Fruit fly (Drosophila melanogaster) whole organism, embryonic: ENCODE data around the gene CG17377.

Experiments
- Antp ChIP-seq: fragments of 200-800 bp; sonication (Bioruptor generic); optimal IDR thresholded peaks from 3 replicates; lab custom pipeline; 2016; ENCODE audit warnings: missing biosample characterization, missing genetic modification characterization
- Bgb ChIP-seq: fragments of 200-800 bp; sonication (Bioruptor generic); IDR thresholded peaks from 2 replicates; pipeline ENCODE4 v1.3.6; 2022; ENCODE audit warnings: missing biosample characterization, missing genetic modification characterization; ENCODE audit not compliant: partially characterized antibody
- CG1024 ChIP-seq: fragments of 200-800 bp; sonication (Bioruptor generic); IDR thresholded peaks from 2 replicates; pipeline ENCODE4 v1.3.6; 2022; ENCODE audit warnings: missing biosample characterization, missing genetic modification characterization
- CG10366 ChIP-seq: fragments of 200-800 bp; sonication (Bioruptor generic); IDR thresholded peaks from 2 replicates; pipeline ENCODE4 v1.3.6; 2022; ENCODE audit warnings: missing biosample characterization, missing genetic modification characterization
- CG10979 ChIP-seq: fragments of 200-800 bp; sonication (Bioruptor generic); optimal IDR thresholded peaks from 2 replicates; lab custom pipeline; 2018; ENCODE audit warnings: missing biosample characterization, mild to moderate bottlenecking, missing genetic modification characterization, moderate library complexity
- CG11504 ChIP-seq: fragments of 200-800 bp; sonication (Bioruptor generic); optimal IDR thresholded peaks from 3 replicates; lab custom pipeline; 2019; ENCODE audit warnings: missing biosample characterization, mild to moderate bottlenecking, missing genetic modification characterization, moderate library complexity
- CG15601 ChIP-seq: fragments of 200-800 bp; sonication (Bioruptor generic); optimal IDR thresholded peaks from 3 replicates; lab custom pipeline; 2019; ENCODE audit warnings: missing biosample characterization, mild to moderate bottlenecking, missing genetic modification characterization, moderate library complexity
- CG1602 ChIP-seq: fragments of 200-800 bp; sonication (Bioruptor generic); optimal IDR thresholded peaks from 3 replicates; lab custom pipeline; 2016; ENCODE audit warnings: missing biosample characterization, missing genetic modification characterization
- CG16813 ChIP-seq: fragments of 200-800 bp; sonication (Bioruptor generic); IDR thresholded peaks from 3 replicates; pipeline ENCODE4 v1.3.6; 2022; ENCODE audit warnings: missing biosample characterization, missing genetic modification characterization; ENCODE audit not compliant: partially characterized antibody
- CG18262 ChIP-seq: fragments of 200-800 bp; optimal IDR thresholded peaks from 3 replicates; lab custom pipeline; 2019; ENCODE audit warnings: missing biosample characterization, mild to moderate bottlenecking, missing genetic modification characterization, moderate library complexity
- CG2129 ChIP-seq: fragments of 200-800 bp; sonication (Bioruptor generic); IDR thresholded peaks from 2 replicates; pipeline ENCODE4 v1.3.6; 2022; ENCODE audit warnings: missing biosample characterization, missing genetic modification characterization; ENCODE audit not compliant: partially characterized antibody
- CG7928 ChIP-seq: fragments of 200-800 bp; sonication (Bioruptor generic); optimal IDR thresholded peaks from 2 replicates; lab custom pipeline; 2017; ENCODE audit warnings: missing biosample characterization, mild to moderate bottlenecking, missing genetic modification characterization
- CG8359 ChIP-seq: fragments of 200-800 bp; sonication (Bioruptor generic); optimal IDR thresholded peaks from 2 replicates; lab custom pipeline; 2017; ENCODE audit warnings: missing biosample characterization, mild to moderate bottlenecking, missing genetic modification characterization, borderline replicate concordance
- CG9932 ChIP-seq: fragments of 200-800 bp; sonication (Bioruptor generic); IDR thresholded peaks from 2 replicates; pipeline ENCODE4 v1.3.6; 2022; ENCODE audit warnings: missing biosample characterization, missing genetic modification characterization
- Dll ChIP-seq: fragments of 200-800 bp; sonication (Bioruptor generic); IDR thresholded peaks from 4 replicates; pipeline ENCODE4 v1.3.6; 2022; ENCODE audit warnings: missing biosample characterization, missing genetic modification characterization; ENCODE audit not compliant: partially characterized antibody
- Doc2 ChIP-seq: fragments of 200-800 bp; sonication (Bioruptor generic); IDR thresholded peaks from 2 replicates; pipeline ENCODE4 v1.3.6; 2022; ENCODE audit warnings: missing biosample characterization, missing genetic modification characterization
- Dref ChIP-seq: fragments of 200-800 bp; sonication (Bioruptor generic); IDR thresholded peaks from 2 replicates; pipeline ENCODE4 v1.3.6; 2022; ENCODE audit warnings: missing biosample characterization, missing genetic modification characterization
- HLH4C ChIP-seq: fragments of 200-800 bp; sonication (Bioruptor generic); IDR thresholded peaks from 3 replicates; pipeline ENCODE4 v1.3.6; 2022; ENCODE audit warnings: missing biosample characterization, missing genetic modification characterization; ENCODE audit not compliant: partially characterized antibody
- Hr51 ChIP-seq, 2 experiments: fragments of 200-800 bp; sonication (Bioruptor generic); optimal IDR thresholded peaks; 2 replicates in 1 of 2; 3 replicates in 1 of 2; lab custom pipeline; 2016 to 2018; ENCODE audit warnings: missing biosample characterization in 2 of 2, missing genetic modification characterization in 2 of 2, mild to moderate bottlenecking in 1 of 2, moderate library complexity in 1 of 2
- Jarid2 ChIP-seq: fragments of 200-800 bp; sonication (Bioruptor generic); optimal IDR thresholded peaks from 3 replicates; lab custom pipeline; 2017; ENCODE audit warnings: mild to moderate bottlenecking, missing biosample characterization, missing genetic modification reagents, missing genetic modification characterization
- MESR4 ChIP-seq: fragments of 200-800 bp; sonication (Bioruptor generic); optimal IDR thresholded peaks from 2 replicates; lab custom pipeline; 2018; ENCODE audit warnings: missing biosample characterization, mild to moderate bottlenecking, missing genetic modification characterization, moderate library complexity
- MTF-1 ChIP-seq: fragments of 200-800 bp; sonication (Bioruptor generic); optimal IDR thresholded peaks from 2 replicates; lab custom pipeline; 2018; ENCODE audit warnings: missing biosample characterization, mild to moderate bottlenecking, missing genetic modification characterization, borderline replicate concordance
- Max ChIP-seq: fragments of 200-800 bp; sonication (Bioruptor generic); optimal IDR thresholded peaks from 2 replicates; lab custom pipeline; 2016; ENCODE audit warnings: missing biosample characterization, mild to moderate bottlenecking, missing genetic modification characterization
- Pdp1 ChIP-seq, 2 experiments: fragments of 200-800 bp; sonication (Bioruptor generic); optimal IDR thresholded peaks; 3 replicates each; lab custom pipeline; 2016; ENCODE audit warnings: missing biosample characterization in 2 of 2, missing genetic modification characterization in 2 of 2, mild to moderate bottlenecking in 1 of 2, moderate library complexity in 1 of 2
- Rx ChIP-seq: fragments of 200-800 bp; sonication (Bioruptor generic); IDR thresholded peaks from 2 replicates; pipeline ENCODE4 v1.3.6; 2022; ENCODE audit warnings: missing biosample characterization, missing genetic modification characterization
- Spps ChIP-seq: fragments of 200-800 bp; sonication (Bioruptor generic); optimal IDR thresholded peaks from 2 replicates; lab custom pipeline; 2018; ENCODE audit warnings: missing biosample characterization, mild to moderate bottlenecking, missing genetic modification characterization
- abd-A ChIP-seq: fragments of 200-800 bp; sonication (Bioruptor generic); optimal IDR thresholded peaks from 3 replicates; lab custom pipeline; 2019; ENCODE audit warnings: missing biosample characterization, mild to moderate bottlenecking, missing genetic modification characterization, moderate library complexity
- br ChIP-seq: fragments of >200 bp; optimal IDR thresholded peaks from 2 replicates; lab custom pipeline; 2017
- cato ChIP-seq: fragments of 200-800 bp; sonication (Bioruptor generic); optimal IDR thresholded peaks from 2 replicates; lab custom pipeline; 2016; ENCODE audit warnings: missing biosample characterization, missing genetic modification characterization, borderline replicate concordance
- dmrt11E ChIP-seq: fragments of 200-800 bp; sonication (Bioruptor generic); optimal IDR thresholded peaks from 3 replicates; lab custom pipeline; 2018; ENCODE audit warnings: missing biosample characterization, mild to moderate bottlenecking, missing genetic modification characterization, moderate library complexity
- esg ChIP-seq: fragments of 200-800 bp; sonication (Bioruptor generic); conservative IDR thresholded peaks from 2 replicates; pipeline ENCODE4 v1.3.6; 2022; ENCODE audit warnings: missing biosample characterization, missing genetic modification characterization
- gcm ChIP-seq: fragments of 200-800 bp; sonication (Bioruptor generic); optimal IDR thresholded peaks from 2 replicates; lab custom pipeline; 2019; ENCODE audit warnings: missing biosample characterization, mild to moderate bottlenecking, missing genetic modification characterization, moderate library complexity
- inv ChIP-seq: fragments of 200-800 bp; sonication (Bioruptor generic); IDR thresholded peaks from 2 replicates; pipeline ENCODE4 v1.3.6; 2022; ENCODE audit warnings: missing biosample characterization, missing genetic modification characterization; ENCODE audit not compliant: partially characterized antibody
- klu ChIP-seq: fragments of 200-800 bp; sonication (Bioruptor generic); IDR thresholded peaks from 2 replicates; pipeline ENCODE4 v1.3.6; 2022; ENCODE audit warnings: missing biosample characterization, missing genetic modification characterization
- knrl ChIP-seq: fragments of 200-800 bp; sonication (Bioruptor generic); IDR thresholded peaks from 3 replicates; pipeline ENCODE4 v1.3.6; 2022; ENCODE audit warnings: missing biosample characterization, missing genetic modification characterization; ENCODE audit not compliant: partially characterized antibody
- luna ChIP-seq: fragments of 200-800 bp; sonication (Bioruptor generic); optimal IDR thresholded peaks from 2 replicates; lab custom pipeline; 2016; ENCODE audit warnings: missing biosample characterization, missing genetic modification characterization
- nerfin-2 ChIP-seq: fragments of 200-800 bp; sonication (Bioruptor generic); IDR thresholded peaks from 2 replicates; pipeline ENCODE4 v1.3.6; 2022; ENCODE audit warnings: missing biosample characterization, missing genetic modification characterization; ENCODE audit not compliant: partially characterized antibody
- salm ChIP-seq: fragments of 200-800 bp; sonication (Bioruptor generic); optimal IDR thresholded peaks from 2 replicates; lab custom pipeline; 2018; ENCODE audit warnings: missing biosample characterization, mild to moderate bottlenecking, missing genetic modification characterization
- slp2 ChIP-seq: fragments of 200-800 bp; sonication (Bioruptor generic); optimal IDR thresholded peaks from 2 replicates; lab custom pipeline; 2016; ENCODE audit warnings: missing biosample characterization, missing genetic modification characterization
- so ChIP-seq: fragments of 200-800 bp; sonication (Bioruptor generic); IDR thresholded peaks from 3 replicates; pipeline ENCODE4 v1.3.6; 2022; ENCODE audit warnings: missing biosample characterization, missing genetic modification characterization
- sob ChIP-seq: fragments of 200-800 bp; sonication (Bioruptor generic); IDR thresholded peaks from 2 replicates; pipeline ENCODE4 v1.3.6; 2022; ENCODE audit warnings: missing biosample characterization, missing genetic modification characterization
- sr ChIP-seq: fragments of 200-800 bp; sonication (Bioruptor generic); IDR thresholded peaks from 3 replicates; pipeline ENCODE4 v1.3.6; 2022; ENCODE audit warnings: missing biosample characterization, missing genetic modification characterization
- ssp ChIP-seq: fragments of 200-800 bp; sonication (Bioruptor generic); IDR thresholded peaks from 2 replicates; pipeline ENCODE4 v1.3.6; 2022; ENCODE audit warnings: missing biosample characterization, missing genetic modification characterization
- tup ChIP-seq: fragments of 200-800 bp; sonication (Bioruptor generic); optimal IDR thresholded peaks from 2 replicates; lab custom pipeline; 2016; ENCODE audit warnings: missing biosample characterization, mild to moderate bottlenecking, missing genetic modification characterization, moderate library complexity
- wor ChIP-seq: fragments of 200-800 bp; sonication (Bioruptor generic); IDR thresholded peaks from 2 replicates; pipeline ENCODE4 v1.3.6; 2022; ENCODE audit warnings: missing biosample characterization, missing genetic modification characterization
- zen2 ChIP-seq: fragments of 200-800 bp; sonication (Bioruptor generic); IDR thresholded peaks from 3 replicates; pipeline ENCODE4 v1.3.6; 2022; ENCODE audit warnings: missing biosample characterization, missing genetic modification characterization; ENCODE audit not compliant: partially characterized antibody

The CG17377 gene

dm6 chr2L:6774853-6775252, 27.8 kb downstream of the CG17377 start (continued):
- TF ChIP-seq ssp (0 out of 2 replicates have a peak, but pooled peaks have one; percentile 12), Max (GFP tag; lab: Kevin White, UChicago) (no peak), Bgb (GFP tag; lab: Robert Waterston, UW) (peak; percentile 34; the same call in 1 of the 2 replicates), Antp (no peak), sob (GFP tag; lab: Robert Waterston, UW) (0 out of 2 replicates have a peak, but pooled peaks have one; percentile 18), CG8359 (GFP tag; lab: Kevin White, UChicago) (no peak), salm (tag; lab: Kevin White, UChicago) (no peak), CG7928 (GFP tag; lab: Kevin White, UChicago) (no peak), CG9932 (no peak), wor (GFP tag; lab: Robert Waterston, UW) (no peak), Jarid2 (GFP tag; lab: Kevin White, UChicago) (no peak), CG15601 (no peak), Dref (GFP tag; lab: Robert Waterston, UW) (no peak), gcm (GFP tag; lab: Kevin White, UChicago) (no peak), CG1602 (GFP tag; lab: Kevin White, UChicago) (no peak), Pdp1 (GFP tag; optimal IDR thresholded peaks at IDR 0.05; lab: Kevin White, UChicago) (no peak), Spps (tag; lab: Kevin White, UChicago) (no peak), slp2 (GFP tag; lab: Kevin White, UChicago) (no peak), Hr51 (GFP tag; optimal IDR thresholded peaks at IDR 0.05; lab: Kevin White, UChicago) (no peak), CG1024 (no peak), CG11504 (tag; lab: Kevin White, UChicago) (no peak), tup (GFP tag; lab: Kevin White, UChicago) (no peak), MTF-1 (GFP tag; lab: Kevin White, UChicago) (no peak), dmrt11E (tag; lab: Kevin White, UChicago) (no peak), nerfin-2 (no peak), CG18262 (tag; lab: Kevin White, UChicago) (no peak), knrl (GFP tag; lab: Robert Waterston, UW) (peak; percentile 60; the same call in 2 of the 3 replicates), so (GFP tag; lab: Robert Waterston, UW) (no peak), CG10366 (GFP tag; lab: Robert Waterston, UW) (no peak), zen2 (peak; percentile 48; the same call in 1 of the 3 replicates), CG10979 (tag; lab: Kevin White, UChicago) (no peak), HLH4C (0 out of 3 replicates have a peak, but pooled peaks have one; percentile 34), sr (0 out of 3 replicates have a peak, but pooled peaks have one; percentile 34), inv (GFP tag; lab: Robert Waterston, UW) (0 out of 2 replicates have a peak, but pooled peaks have one; percentile 11), Doc2 (GFP tag; lab: Robert Waterston, UW) (no peak), cato (GFP tag; lab: Kevin White, UChicago) (no peak), Rx (GFP tag; lab: Robert Waterston, UW) (no peak), CG2129 (GFP tag; lab: Robert Waterston, UW) (peak; percentile 28; the same call in 1 of the 2 replicates), CG16813 (GFP tag; lab: Robert Waterston, UW) (peak; percentile 55; the same call in 2 of the 3 replicates), luna (GFP tag; lab: Kevin White, UChicago) (no peak), klu (GFP tag; lab: Robert Waterston, UW) (no peak), esg (GFP tag; lab: Robert Waterston, UW) (no peak), MESR4 (GFP tag; lab: Kevin White, UChicago) (no peak), Dll (peak; percentile 84), abd-A (tag; lab: Kevin White, UChicago) (no peak), br (lab: Kevin White, UChicago) (no peak)
